Worm (Caenorhabditis elegans): ENCODE data around the gene str-101.

str-101 gene

DNA sequence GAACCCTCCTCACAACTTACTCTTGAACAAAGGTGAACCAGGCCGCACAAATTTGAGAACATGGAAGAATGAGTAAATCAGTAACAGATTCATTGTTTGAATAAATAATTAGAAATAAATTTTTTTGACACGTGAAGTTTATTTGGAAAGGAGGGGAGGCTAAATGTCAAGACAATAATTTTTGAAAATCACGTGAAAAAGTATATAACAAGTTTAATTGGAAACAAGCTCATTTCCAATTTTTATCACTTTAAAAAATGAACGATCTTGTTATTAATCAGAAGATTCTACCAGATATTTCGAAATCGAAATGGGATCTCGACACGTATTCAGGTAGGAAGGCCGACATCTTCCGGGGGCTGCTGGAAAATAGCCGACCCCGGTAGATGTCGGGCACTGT is 14.8 kb upstream of the str-101 start, which contains the start of the genes irld-57 and sfxn-1.3:
irld-57 (minus strand) TSS at position 101 of the 400 bp plus-strand sequence.
sfxn-1.3 (plus strand) TSS at position 232 of the 400 bp plus-strand sequence.
- TF ChIP-seq che-1 (tag; optimal IDR thresholded peaks at IDR 0.05) (no peak), hlh-13 (GFP tag; optimal IDR thresholded peaks at IDR 0.05) (no peak), syd-9 (tag; optimal IDR thresholded peaks at IDR 0.05) (no peak), ceh-6 (GFP tag; optimal IDR thresholded peaks at IDR 0.05) (no peak), K02D7.2 (tag; optimal IDR thresholded peaks at IDR 0.05) (no peak), hlh-30 (tag; optimal IDR thresholded peaks at IDR 0.05; ENCODE audit: insufficient read depth) (no peak), T23F11.4 (GFP tag; optimal IDR thresholded peaks at IDR 0.05) (no peak), pag-3 (tag; optimal IDR thresholded peaks at IDR 0.05; ENCODE audit: borderline replicate concordance) (no peak), pax-1 (tag; optimal IDR thresholded peaks at IDR 0.05) (no peak)

DNA sequence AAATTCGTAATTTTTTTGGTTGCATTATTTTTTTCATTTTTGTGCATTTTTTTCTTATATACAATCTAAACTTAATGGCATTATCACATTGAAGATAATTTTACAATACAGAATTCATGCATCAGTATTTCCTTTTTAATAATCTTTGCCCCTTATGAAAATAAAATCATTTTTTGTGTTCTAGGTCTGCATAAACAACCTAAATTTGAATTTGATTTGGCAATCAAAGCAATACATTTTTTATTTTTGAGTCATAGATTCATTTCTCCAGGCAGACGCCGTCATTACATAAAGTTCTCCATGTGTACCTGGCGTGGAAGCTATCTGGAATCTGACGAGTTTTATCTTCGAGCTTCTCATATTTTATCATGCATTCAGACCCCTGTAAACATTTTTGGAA is 10.1 kb upstream of the str-101 start, which contains the start of gene srh-140:
srh-140 (plus strand) TSS at position 301 of the 400 bp plus-strand sequence.
- no peak for TF ChIP-seq ref-2 (tag; optimal IDR thresholded peaks at IDR 0.05)
- no peak for TF ChIP-seq ceh-2 (tag; optimal IDR thresholded peaks at IDR 0.05)
- TF ChIP-seq pqm-1 (tag; optimal IDR thresholded peaks at IDR 0.05), result no peak
- no peak for TF ChIP-seq ceh-6 (GFP tag; optimal IDR thresholded peaks at IDR 0.05)

DNA sequence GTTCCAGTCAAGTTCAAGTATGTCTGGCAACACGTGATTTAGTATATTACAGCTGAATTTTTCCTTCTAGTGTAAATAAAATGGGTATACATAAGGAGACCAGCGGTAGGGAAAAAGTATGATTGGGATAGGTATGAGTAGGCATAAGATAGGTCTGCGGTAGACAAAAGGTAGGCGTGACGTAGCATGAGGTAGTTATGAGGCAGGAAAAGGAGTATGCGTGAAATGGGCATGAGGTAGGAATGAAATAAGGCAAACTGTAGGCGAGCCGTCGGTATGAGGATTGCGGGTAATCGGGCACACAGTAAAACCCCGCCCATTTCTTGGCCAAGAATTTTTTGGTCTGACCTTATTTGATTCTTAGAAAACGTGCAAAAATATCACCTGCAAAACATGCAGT is 9.6 kb upstream of the str-101 start:
- TF ChIP-seq lim-6 (tag; optimal IDR thresholded peaks at IDR 0.05) (no peak), ceh-31 (tag; optimal IDR thresholded peaks at IDR 0.05) (no peak), ceh-18 (tag; optimal IDR thresholded peaks at IDR 0.05) (no peak), hlh-8 (tag; optimal IDR thresholded peaks at IDR 0.05) (no peak), elt-2 (tag; optimal IDR thresholded peaks at IDR 0.05) (no peak), fkh-10 (GFP tag; optimal IDR thresholded peaks at IDR 0.05) (no peak), ceh-22 (tag; optimal IDR thresholded peaks at IDR 0.05) (no peak), gmeb-2 (tag; optimal IDR thresholded peaks at IDR 0.05) (no peak), pha-4 (tag; optimal IDR thresholded peaks at IDR 0.05) (no peak), nhr-11 (tag; optimal IDR thresholded peaks at IDR 0.05) (no peak), ceh-2 (tag; optimal IDR thresholded peaks at IDR 0.05) (no peak), hlh-6 (tag; optimal IDR thresholded peaks at IDR 0.05) (no peak), sdc-2 (tag; optimal IDR thresholded peaks at IDR 0.05) (no peak), syd-9 (tag; optimal IDR thresholded peaks at IDR 0.05) (no peak), ztf-16 (tag; optimal IDR thresholded peaks at IDR 0.05) (no peak), hlh-13 (GFP tag; optimal IDR thresholded peaks at IDR 0.05) (no peak)

DNA sequence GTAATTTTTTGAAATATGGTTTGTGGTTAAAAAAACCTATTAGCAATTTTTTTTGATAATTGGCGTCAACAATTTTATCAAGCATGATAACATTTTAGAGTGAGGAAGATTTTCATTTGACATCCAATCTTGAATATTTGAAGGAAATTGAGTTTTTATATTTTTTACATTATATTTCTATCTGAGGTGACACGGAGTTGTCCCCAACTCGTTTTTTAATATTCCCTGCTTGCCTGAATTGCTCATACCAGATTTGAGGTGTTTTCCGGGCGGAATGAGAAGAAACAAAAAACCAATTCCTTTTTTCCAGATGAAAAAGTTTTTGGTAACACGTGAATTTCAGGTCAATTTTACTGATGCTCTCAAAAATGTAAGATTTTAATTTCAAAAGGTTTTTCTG is 7.8 kb upstream of the str-101 start, which contains the start of gene Y6E2A.7:
Y6E2A.7 (plus strand) TSS at position 301 of the 400 bp plus-strand sequence.
- no peak for TF ChIP-seq ahr-1 (tag; optimal IDR thresholded peaks at IDR 0.05)
- no peak for TF ChIP-seq fkh-10 (GFP tag; optimal IDR thresholded peaks at IDR 0.05)
- TF ChIP-seq hlh-30 (tag; optimal IDR thresholded peaks at IDR 0.05; ENCODE audit: insufficient read depth), result no peak
- TF ChIP-seq elt-4 (tag; optimal IDR thresholded peaks at IDR 0.05), result no peak
- no peak for TF ChIP-seq ttx-3 (tag; optimal IDR thresholded peaks at IDR 0.05)
- TF ChIP-seq fkh-6 (tag; optimal IDR thresholded peaks at IDR 0.05), result no peak
- TF ChIP-seq ztf-16 (tag; optimal IDR thresholded peaks at IDR 0.05), result no peak
- no peak for TF ChIP-seq F13H6.1 (tag; optimal IDR thresholded peaks at IDR 0.05)
- TF ChIP-seq ceh-2 (tag; optimal IDR thresholded peaks at IDR 0.05), result no peak
- no peak for TF ChIP-seq ets-4 (tag; optimal IDR thresholded peaks at IDR 0.05)
- no peak for TF ChIP-seq ceh-24 (tag; optimal IDR thresholded peaks at IDR 0.05)
- TF ChIP-seq lim-6 (tag; optimal IDR thresholded peaks at IDR 0.05), result no peak
- TF ChIP-seq nhr-11 (tag; optimal IDR thresholded peaks at IDR 0.05), result no peak
- no peak for TF ChIP-seq pag-3 (tag; optimal IDR thresholded peaks at IDR 0.05; ENCODE audit: borderline replicate concordance)
- TF ChIP-seq pqm-1 (tag; optimal IDR thresholded peaks at IDR 0.05), result no peak
- TF ChIP-seq odd-2 (tag; optimal IDR thresholded peaks at IDR 0.05), result no peak

DNA sequence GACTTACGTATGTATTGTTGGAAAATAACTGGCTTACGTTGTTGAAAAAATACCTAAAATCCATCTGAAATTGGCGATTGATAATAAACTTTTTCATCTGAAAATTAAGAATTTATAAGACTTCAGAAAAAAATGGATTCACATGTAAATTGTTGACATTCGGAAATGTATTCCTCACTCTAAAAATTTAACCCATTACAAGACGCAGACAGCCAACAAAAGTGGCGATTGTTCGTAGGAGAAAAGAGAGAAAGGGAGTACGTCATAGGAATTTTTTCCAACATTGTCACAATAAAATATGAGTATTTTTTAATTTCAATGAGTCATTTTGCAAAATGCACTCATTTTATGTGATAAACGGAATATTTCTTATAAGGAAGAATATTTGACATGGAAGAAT is 6.8 kb upstream of the str-101 start, which contains the start of gene Y6E2A.5:
Y6E2A.5 (minus strand) TSS at position 101 of the 400 bp plus-strand sequence.
- TF ChIP-seq hlh-30 (tag; optimal IDR thresholded peaks at IDR 0.05; ENCODE audit: insufficient read depth), result no peak
- TF ChIP-seq fax-1 (tag; optimal IDR thresholded peaks at IDR 0.05), result no peak
- TF ChIP-seq nhr-232 (tag; optimal IDR thresholded peaks at IDR 0.05), result no peak
- TF ChIP-seq ceh-48 (tag; optimal IDR thresholded peaks at IDR 0.05), result no peak
- no peak for TF ChIP-seq unc-42 (tag; optimal IDR thresholded peaks at IDR 0.05)
- TF ChIP-seq ceh-19 (GFP tag; optimal IDR thresholded peaks at IDR 0.05), result no peak
- no peak for TF ChIP-seq mec-3 (tag; optimal IDR thresholded peaks at IDR 0.05; ENCODE audit: borderline replicate concordance)
- no peak for TF ChIP-seq Y22D7AL.16 (tag; optimal IDR thresholded peaks at IDR 0.05)
- no peak for TF ChIP-seq fkh-10 (GFP tag; optimal IDR thresholded peaks at IDR 0.05)
- TF ChIP-seq ttx-3 (tag; optimal IDR thresholded peaks at IDR 0.05), result no peak
- no peak for TF ChIP-seq unc-3 (GFP tag; conservative IDR thresholded peaks at IDR 0.05)
- TF ChIP-seq unc-3 (tag; optimal IDR thresholded peaks at IDR 0.05), result no peak
